Worm (Caenorhabditis elegans): Measurements from ENCODE around the gene K08D9.4.

ce11 chrV:3188043-3188442, 12.2 kb downstream of the K08D9.4 start, which contains the start of gene lag-2:
- TF ChIP-seq unc-62 (GFP tag; optimal IDR thresholded peaks at IDR 0.05 in 1 of 2) (peak in 1 of 2 experiments; percentile 83), unc-62 (tag; optimal IDR thresholded peaks at IDR 0.05) (no peak), pqm-1 (tag; optimal IDR thresholded peaks at IDR 0.05) (no peak), zag-1 (tag; optimal IDR thresholded peaks at IDR 0.05) (no peak), daf-12 (tag; optimal IDR thresholded peaks at IDR 0.05) (no peak), lin-39 (tag; optimal IDR thresholded peaks at IDR 0.05) (no peak), lsy-2 (tag; optimal IDR thresholded peaks at IDR 0.05) (no peak), daf-19 (GFP tag; conservative IDR thresholded peaks at IDR 0.05) (no peak), T26A8.4 (GFP tag; IDR thresholded peaks at IDR 0.05) (no peak), aha-1 (tag) (no peak), attf-4 (tag; optimal IDR thresholded peaks at IDR 0.05) (no peak), vab-7 (GFP tag; IDR thresholded peaks at IDR 0.05) (no peak)
